Worm (Caenorhabditis elegans): Measurements from ENCODE around the gene T19D2.13.

- TF ChIP-seq nhr-77 (tag; optimal IDR thresholded peaks at IDR 0.05) (no peak), zag-1 (tag; optimal IDR thresholded peaks at IDR 0.05) (no peak), unc-62 (GFP tag; optimal IDR thresholded peaks at IDR 0.05) (no peak), nhr-237 (tag; optimal IDR thresholded peaks at IDR 0.05) (no peak), tlp-1 (tag; optimal IDR thresholded peaks at IDR 0.05) (no peak), ceh-82 (tag; optimal IDR thresholded peaks at IDR 0.05) (no peak), lin-35 (GFP tag; optimal IDR thresholded peaks at IDR 0.05) (no peak), F16B12.6 (tag; optimal IDR thresholded peaks at IDR 0.05) (no peak), Y116A8C.19 (tag; optimal IDR thresholded peaks at IDR 0.05; ENCODE audit: borderline replicate concordance) (no peak), lin-39 (tag; optimal IDR thresholded peaks at IDR 0.05) (no peak), unc-98 (GFP tag; IDR thresholded peaks at IDR 0.05) (no peak), elt-3 (tag; optimal IDR thresholded peaks at IDR 0.05) (no peak)
Observed at ce11 chrX:3937483-3937882, 4.7 kb downstream of the T19D2.13 start.
